Worm (Caenorhabditis elegans) whole organism, L1 larva: Measurements from ENCODE around the gene srh-73.

ENCODE experiments used
- aha-1 ChIP-seq: fragments of 150-350 bp; optimal IDR thresholded peaks from 2 replicates; lab custom pipeline; 2014; ENCODE audit warnings: missing biosample characterization, missing genetic modification characterization
- aly-2 ChIP-seq: fragments of 150-350 bp; optimal IDR thresholded peaks from 2 replicates; lab custom pipeline; 2014; ENCODE audit warnings: missing biosample characterization, missing genetic modification characterization
- ama-1 ChIP-seq: fragments of 150-350 bp; optimal IDR thresholded peaks from 2 replicates; lab custom pipeline; 2014
- blmp-1 ChIP-seq: fragments of 150-350 bp; optimal IDR thresholded peaks from 2 replicates; lab custom pipeline; 2014; ENCODE audit warnings: missing biosample characterization, missing genetic modification characterization
- ceh-63 ChIP-seq: fragments of 200-800 bp; sonication (Bioruptor generic); optimal IDR thresholded peaks from 2 replicates; lab custom pipeline; 2018; ENCODE audit warnings: mild to moderate bottlenecking, missing genetic modification characterization, missing compliant biosample characterization
- ceh-8 ChIP-seq: fragments of 200-800 bp; sonication (Bioruptor generic); optimal IDR thresholded peaks from 2 replicates; lab custom pipeline; 2018; ENCODE audit warnings: mild to moderate bottlenecking, missing genetic modification characterization, moderate library complexity, missing compliant biosample characterization
- ceh-82 ChIP-seq, 3 experiments: fragments of 150-350 bp in 1 of 3; sonication (generic microtip) in 2 of 3; optimal IDR thresholded peaks; 2 replicates each; lab custom pipeline; 2014 to 2017; ENCODE audit warnings: missing biosample characterization in 3 of 3, missing genetic modification characterization in 3 of 3
- ceh-90 ChIP-seq: sonication (generic microtip); optimal IDR thresholded peaks from 2 replicates; lab custom pipeline; 2016; ENCODE audit warnings: missing genetic modification characterization, missing compliant biosample characterization
- ces-1 ChIP-seq: fragments of 150-350 bp; optimal IDR thresholded peaks from 2 replicates; lab custom pipeline; 2014; ENCODE audit warnings: missing biosample characterization, missing genetic modification reagents, missing genetic modification characterization
- dpl-1 ChIP-seq, 3 experiments: fragments of 150-350 bp in 2 of 3; sonication (generic microtip) in 1 of 3; optimal IDR thresholded peaks; 2 replicates each; lab custom pipeline; 2014 to 2017; ENCODE audit warnings: missing biosample characterization in 3 of 3, missing genetic modification characterization in 3 of 3, missing genetic modification reagents in 3 of 3
- dsc-1 ChIP-seq: sonication (generic microtip); optimal IDR thresholded peaks from 2 replicates; lab custom pipeline; 2016; ENCODE audit warnings: mild to moderate bottlenecking, missing genetic modification characterization, missing compliant biosample characterization
- efl-1 ChIP-seq, 4 experiments: fragments of 150-350 bp; optimal IDR thresholded peaks in 3 of 4; peaks in 1 of 4; 1 replicate in 1 of 4; 2 replicates in 3 of 4; lab custom pipeline; 2014; ENCODE audit warnings: missing biosample characterization in 2 of 4, missing genetic modification characterization in 2 of 4, missing genetic modification reagents in 2 of 4
- egl-13 ChIP-seq: sonication (generic microtip); optimal IDR thresholded peaks from 2 replicates; lab custom pipeline; 2016; ENCODE audit warnings: missing genotype, missing genetic modification reagents, missing genetic modification characterization, missing compliant biosample characterization
- egl-27 ChIP-seq, 2 experiments: fragments of 150-350 bp in 1 of 2; sonication (generic microtip); optimal IDR thresholded peaks; 3 replicates each; lab custom pipeline; 2017 to 2018; ENCODE audit warnings: missing biosample characterization in 2 of 2, missing genetic modification characterization in 2 of 2, missing genetic modification reagents in 2 of 2
- fkh-10 ChIP-seq: sonication (generic microtip); optimal IDR thresholded peaks from 2 replicates; lab custom pipeline; 2017; ENCODE audit warnings: missing biosample characterization, missing genetic modification reagents, missing genetic modification characterization
- fkh-8 ChIP-seq: sonication (generic microtip); optimal IDR thresholded peaks from 2 replicates; lab custom pipeline; 2016; ENCODE audit warnings: mild to moderate bottlenecking, missing genetic modification characterization, missing compliant biosample characterization
- fos-1 ChIP-seq: fragments of 150-350 bp; optimal IDR thresholded peaks from 2 replicates; lab custom pipeline; 2014; ENCODE audit warnings: missing biosample characterization, missing genetic modification characterization
- hpl-2 ChIP-seq: fragments of 150-350 bp; optimal IDR thresholded peaks from 2 replicates; lab custom pipeline; 2014; ENCODE audit warnings: missing biosample characterization, missing genetic modification reagents, missing genetic modification characterization
- jun-1 ChIP-seq: fragments of 150-350 bp; optimal IDR thresholded peaks from 2 replicates; lab custom pipeline; 2014; ENCODE audit warnings: missing biosample characterization, missing genetic modification reagents, missing genetic modification characterization
- lin-13 ChIP-seq: fragments of 150-350 bp; optimal IDR thresholded peaks from 2 replicates; lab custom pipeline; 2014; ENCODE audit warnings: missing biosample characterization, missing genetic modification reagents, missing genetic modification characterization
- lin-15B ChIP-seq: fragments of 150-350 bp; sonication (generic microtip); optimal IDR thresholded peaks from 3 replicates; lab custom pipeline; 2014; ENCODE audit warnings: missing biosample characterization, missing genetic modification characterization
- lin-35 ChIP-seq, 2 experiments: fragments of 150-350 bp; optimal IDR thresholded peaks; 2 replicates each; lab custom pipeline; 2014; ENCODE audit warnings: missing biosample characterization in 2 of 2, missing genetic modification characterization in 2 of 2, missing genetic modification reagents in 2 of 2
- lin-39 ChIP-seq: fragments of 150-350 bp; optimal IDR thresholded peaks from 2 replicates; lab custom pipeline; 2014; ENCODE audit warnings: missing biosample characterization, missing genetic modification reagents, missing genetic modification characterization
- mab-9 ChIP-seq: fragments of 200-800 bp; sonication (Bioruptor generic); IDR thresholded peaks from 2 replicates; pipeline ENCODE4 v1.3.6; 2022; ENCODE audit warnings: missing genetic modification reagents, missing genetic modification characterization, missing compliant biosample characterization
- mef-2 ChIP-seq: fragments of 150-350 bp; optimal IDR thresholded peaks from 2 replicates; lab custom pipeline; 2014; ENCODE audit warnings: missing biosample characterization, missing genetic modification characterization
- nhr-11 ChIP-seq: fragments of 150-350 bp; optimal IDR thresholded peaks from 2 replicates; lab custom pipeline; 2014; ENCODE audit warnings: missing biosample characterization, missing genetic modification characterization
- nhr-12 ChIP-seq: sonication (generic microtip); optimal IDR thresholded peaks from 2 replicates; lab custom pipeline; 2017; ENCODE audit warnings: missing biosample characterization, missing genetic modification characterization
- nhr-28 ChIP-seq: fragments of 150-350 bp; optimal IDR thresholded peaks from 2 replicates; lab custom pipeline; 2014; ENCODE audit warnings: missing biosample characterization, missing genetic modification characterization
- nhr-71 ChIP-seq: sonication (generic microtip); optimal IDR thresholded peaks from 2 replicates; lab custom pipeline; 2016; ENCODE audit warnings: mild to moderate bottlenecking, missing genetic modification characterization, moderate library complexity, missing compliant biosample characterization
- nhr-76 ChIP-seq: sonication (generic microtip); optimal IDR thresholded peaks from 2 replicates; lab custom pipeline; 2017; ENCODE audit warnings: missing biosample characterization, missing genetic modification characterization
- nhr-77 ChIP-seq: fragments of 150-350 bp; optimal IDR thresholded peaks from 2 replicates; lab custom pipeline; 2014; ENCODE audit warnings: missing biosample characterization, missing genetic modification characterization
- nhr-84 ChIP-seq: sonication (generic microtip); optimal IDR thresholded peaks from 2 replicates; lab custom pipeline; 2017; ENCODE audit warnings: missing biosample characterization, missing genetic modification characterization
- nhr-85 ChIP-seq: sonication (generic microtip); peaks from one replicate; lab custom pipeline; 2016; ENCODE audit warnings: missing genetic modification characterization, inconsistent platforms, missing compliant biosample characterization
- pag-3 ChIP-seq: sonication (generic microtip); optimal IDR thresholded peaks from 2 replicates; lab custom pipeline; 2017; ENCODE audit warnings: missing genetic modification characterization, mild to moderate bottlenecking, missing compliant biosample characterization, antibody characterized with exemption, borderline replicate concordance; ENCODE audit not compliant: insufficient read depth
- pax-3 ChIP-seq: fragments of 200-800 bp; sonication (Bioruptor generic); optimal IDR thresholded peaks from 2 replicates; lab custom pipeline; 2018; ENCODE audit warnings: mild to moderate bottlenecking, missing genetic modification characterization, moderate library complexity, missing compliant biosample characterization
- rnt-1 ChIP-seq: sonication (generic microtip); optimal IDR thresholded peaks from 2 replicates; lab custom pipeline; 2016; ENCODE audit warnings: mild to moderate bottlenecking, missing genetic modification characterization, moderate library complexity, missing compliant biosample characterization
- skn-1 ChIP-seq: fragments of 150-350 bp; optimal IDR thresholded peaks from 2 replicates; lab custom pipeline; 2014; ENCODE audit warnings: missing biosample characterization, missing genetic modification characterization
- snpc-4 ChIP-seq: fragments of 150-350 bp; optimal IDR thresholded peaks from 2 replicates; lab custom pipeline; 2014; ENCODE audit warnings: missing biosample characterization, missing genetic modification characterization
- snu-23 ChIP-seq: sonication (generic microtip); optimal IDR thresholded peaks from 2 replicates; lab custom pipeline; 2016; ENCODE audit warnings: missing genetic modification characterization, missing compliant biosample characterization
- sup-37 ChIP-seq: fragments of 200-800 bp; sonication (Bioruptor generic); optimal IDR thresholded peaks from 2 replicates; lab custom pipeline; 2018; ENCODE audit warnings: mild to moderate bottlenecking, missing genetic modification characterization, missing compliant biosample characterization
- swsn-7 ChIP-seq: sonication (generic microtip); optimal IDR thresholded peaks from 2 replicates; lab custom pipeline; 2016; ENCODE audit warnings: missing genetic modification characterization, missing compliant biosample characterization
- tlp-1 ChIP-seq: fragments of 150-350 bp; optimal IDR thresholded peaks from 2 replicates; lab custom pipeline; 2014; ENCODE audit warnings: missing biosample characterization, missing genetic modification characterization
- unc-130 ChIP-seq: fragments of 150-350 bp; optimal IDR thresholded peaks from 2 replicates; lab custom pipeline; 2017; ENCODE audit warnings: missing biosample characterization, missing genetic modification characterization, inconsistent platforms
- unc-86 ChIP-seq: sonication (generic microtip); optimal IDR thresholded peaks from 2 replicates; lab custom pipeline; 2016; ENCODE audit warnings: missing genetic modification characterization, missing compliant biosample characterization
- ztf-4 ChIP-seq: fragments of 150-350 bp; optimal IDR thresholded peaks from 2 replicates; lab custom pipeline; 2014; ENCODE audit warnings: missing biosample characterization, missing genetic modification characterization

Gene srh-73

ce11 chrII:12511866-12512265, at the start of gene srh-73:
TSS of gene srh-73 (plus strand) at chrII:12512166.
- TF ChIP-seq aly-2 (tag; lab: Kevin White, UChicago) (no peak), unc-130 (tag; lab: Kevin White, UChicago) (no peak), snu-23 (no peak), nhr-76 (tag; lab: Kevin White, UChicago) (no peak), egl-27 (tag; optimal IDR thresholded peaks at IDR 0.05; lab: Kevin White, UChicago) (no peak), snpc-4 (tag; lab: Kevin White, UChicago) (no peak), pax-3 (tag; lab: Kevin White, UChicago) (no peak), skn-1 (tag; lab: Kevin White, UChicago) (no peak), lin-15B (no peak), mab-9 (no peak), fkh-10 (no peak), efl-1 (optimal IDR thresholded peaks at IDR 0.05; lab: Kevin White, UChicago) (no peak), efl-1 (GFP tag; optimal IDR thresholded peaks at IDR 0.05 in 1 of 2; lab: Kevin White, UChicago) (no peak), fos-1 (no peak), fkh-8 (tag; lab: Kevin White, UChicago) (no peak)

ce11 chrII:12462244-12462643, 49.7 kb upstream of the srh-73 start, which contains the start of gene F15A4.2:
TSS of gene F15A4.2 (plus strand) at chrII:12462544.
- TF ChIP-seq rnt-1 (no peak), efl-1 (optimal IDR thresholded peaks at IDR 0.05; lab: Kevin White, UChicago) (no peak), efl-1 (GFP tag; optimal IDR thresholded peaks at IDR 0.05 in 1 of 2; lab: Kevin White, UChicago) (no peak), nhr-77 (tag; lab: Kevin White, UChicago) (no peak), nhr-84 (tag; lab: Kevin White, UChicago) (no peak), ceh-90 (no peak), lin-39 (no peak), pag-3 (tag; lab: Kevin White, UChicago) (no peak), nhr-71 (tag; lab: Kevin White, UChicago) (no peak), mab-9 (no peak), nhr-11 (tag; lab: Kevin White, UChicago) (no peak), blmp-1 (tag; lab: Kevin White, UChicago) (no peak), tlp-1 (tag; lab: Kevin White, UChicago) (no peak), ztf-4 (tag; lab: Kevin White, UChicago) (no peak), aha-1 (tag; lab: Kevin White, UChicago) (no peak), sup-37 (GFP tag; lab: Kevin White, UChicago) (no peak), ceh-82 (tag; optimal IDR thresholded peaks at IDR 0.05; lab: Kevin White, UChicago) (no peak)

DNA sequence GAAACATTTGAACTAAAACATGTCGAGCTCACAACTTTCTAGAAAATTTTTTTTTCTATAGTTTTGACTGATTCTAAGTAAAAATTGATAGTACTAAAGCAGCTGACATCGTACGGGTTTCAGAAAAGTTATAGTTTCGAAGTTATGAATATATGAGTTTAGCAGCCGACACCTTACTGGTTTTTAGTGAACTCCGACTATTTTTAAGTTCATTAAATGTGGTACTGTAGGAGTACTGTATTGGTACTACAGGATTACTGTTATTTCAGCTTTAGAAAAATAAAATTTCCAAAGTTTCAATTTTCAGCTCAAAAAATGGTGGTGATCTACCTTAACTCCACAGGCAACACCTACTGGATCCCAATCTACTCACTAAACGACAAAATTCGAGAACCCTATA, 46.4 kb upstream of the srh-73 start, which contains the start of gene sre-37:
sre-37 (plus strand) TSS at position 301 of the 400 bp plus-strand sequence.
- no peak for TF ChIP-seq swsn-7 (tag; lab: Kevin White, UChicago)
- TF ChIP-seq hpl-2 (GFP tag; lab: Kevin White, UChicago) = no peak
- TF ChIP-seq mef-2 = no peak
- TF ChIP-seq tlp-1 (tag; lab: Kevin White, UChicago) = no peak
- TF ChIP-seq egl-13 (tag; lab: Kevin White, UChicago) = no peak
- no peak for TF ChIP-seq nhr-12
- TF ChIP-seq ceh-90 = no peak
- no peak for TF ChIP-seq lin-35 (GFP tag; optimal IDR thresholded peaks at IDR 0.05; lab: Kevin White, UChicago)
- TF ChIP-seq jun-1 = no peak
- TF ChIP-seq nhr-77 (tag; lab: Kevin White, UChicago) = no peak
- no peak for TF ChIP-seq ztf-4 (tag; lab: Kevin White, UChicago)
- TF ChIP-seq rnt-1 = no peak
- TF ChIP-seq ama-1 = no peak
- TF ChIP-seq ceh-63 (GFP tag; lab: Kevin White, UChicago) = no peak
- TF ChIP-seq, all 84 proteins: peak for 0

ce11 chrII:12467047-12467446, 44.9 kb upstream of the srh-73 start, which contains the start of gene srg-16:
TSS of gene srg-16 (plus strand) at chrII:12467133.
- no peak for TF ChIP-seq dsc-1 (tag; lab: Kevin White, UChicago)
- no peak for TF ChIP-seq dpl-1 (GFP tag; optimal IDR thresholded peaks at IDR 0.05; lab: Kevin White, UChicago)
- TF ChIP-seq nhr-28 (tag; lab: Kevin White, UChicago) = no peak
- no peak for TF ChIP-seq jun-1
- no peak for TF ChIP-seq unc-86 (tag; lab: Kevin White, UChicago)
- TF ChIP-seq ceh-90 = no peak
- TF ChIP-seq lin-13 (GFP tag; lab: Kevin White, UChicago) = no peak
- TF ChIP-seq nhr-85 = no peak
- TF ChIP-seq ces-1 = no peak
- TF ChIP-seq ceh-8 (GFP tag; lab: Kevin White, UChicago) = no peak
- no peak for TF ChIP-seq lin-15B
- no peak for TF ChIP-seq ceh-82 (tag; optimal IDR thresholded peaks at IDR 0.05; lab: Kevin White, UChicago)
- no peak for TF ChIP-seq nhr-84 (tag; lab: Kevin White, UChicago)
